Fruit fly (Drosophila melanogaster) whole organism, embryonic: ENCODE data around the gene RpS14a.
A peak's percentile ranks its signal among the peaks of the same experiment; 100 is the strongest.

Experiments
- Abd-B ChIP-seq: fragments of 200-800 bp; sonication (Bioruptor generic); optimal IDR thresholded peaks from 2 replicates; lab custom pipeline; 2018; ENCODE audit warnings: missing biosample characterization, mild to moderate bottlenecking, missing genetic modification characterization, moderate library complexity
- Aef1 ChIP-seq: fragments of 200-800 bp; sonication (Bioruptor generic); IDR thresholded peaks from 3 replicates; pipeline ENCODE4 v1.3.6; 2022; ENCODE audit warnings: missing biosample characterization, missing genetic modification characterization
- Atf-2 ChIP-seq: fragments of 200-800 bp; sonication (Bioruptor generic); optimal IDR thresholded peaks from 2 replicates; lab custom pipeline; 2016; ENCODE audit warnings: missing biosample characterization, missing genetic modification characterization
- CG10959 ChIP-seq: fragments of 200-800 bp; sonication (Bioruptor generic); IDR thresholded peaks from 2 replicates; pipeline ENCODE4 v1.3.6; 2022; ENCODE audit warnings: missing biosample characterization, missing genetic modification characterization
- CG11085 ChIP-seq: fragments of 200-800 bp; sonication (Bioruptor generic); IDR thresholded peaks from 2 replicates; pipeline ENCODE4 v1.3.6; 2022; ENCODE audit warnings: missing biosample characterization, missing genetic modification characterization
- CG1233 ChIP-seq: fragments of 200-800 bp; sonication (Bioruptor generic); optimal IDR thresholded peaks from 4 replicates; lab custom pipeline; 2018; ENCODE audit warnings: missing biosample characterization, mild to moderate bottlenecking, missing genetic modification characterization
- CG12744 ChIP-seq: fragments of 200-800 bp; sonication (Bioruptor generic); optimal IDR thresholded peaks from 2 replicates; lab custom pipeline; 2016; ENCODE audit warnings: missing biosample characterization, missing genetic modification characterization
- CG13123 ChIP-seq: fragments of 200-800 bp; sonication (Bioruptor generic); optimal IDR thresholded peaks from 2 replicates; lab custom pipeline; 2016; ENCODE audit warnings: missing biosample characterization, missing genetic modification characterization
- CG13624 ChIP-seq: fragments of 200-800 bp; sonication (Bioruptor generic); optimal IDR thresholded peaks from 2 replicates; lab custom pipeline; 2016; ENCODE audit warnings: missing biosample characterization, missing genetic modification characterization
- CG14965 ChIP-seq: fragments of 200-800 bp; sonication (Bioruptor generic); optimal IDR thresholded peaks from 2 replicates; lab custom pipeline; 2016; ENCODE audit warnings: missing biosample characterization, missing genetic modification characterization, borderline replicate concordance
- CG17359 ChIP-seq: fragments of 200-800 bp; sonication (Bioruptor generic); optimal IDR thresholded peaks from 3 replicates; lab custom pipeline; 2018; ENCODE audit warnings: missing biosample characterization, mild to moderate bottlenecking, missing genetic modification characterization, moderate library complexity
- CG18599 ChIP-seq: fragments of 200-800 bp; sonication (Bioruptor generic); optimal IDR thresholded peaks from 3 replicates; lab custom pipeline; 2017; ENCODE audit warnings: missing biosample characterization, missing genetic modification characterization, mild to moderate bottlenecking, moderate library complexity, missing genetic modification reagents
- CG18619 ChIP-seq: fragments of 200-800 bp; sonication (Bioruptor generic); optimal IDR thresholded peaks from 3 replicates; lab custom pipeline; 2017; ENCODE audit warnings: missing biosample characterization, mild to moderate bottlenecking, missing genetic modification characterization
- CG30020 ChIP-seq: fragments of 200-800 bp; optimal IDR thresholded peaks from 2 replicates; lab custom pipeline; 2019; ENCODE audit warnings: missing biosample characterization, mild to moderate bottlenecking, missing genetic modification characterization, moderate library complexity
- CG30431 ChIP-seq: fragments of 200-800 bp; sonication (Bioruptor generic); optimal IDR thresholded peaks from 2 replicates; lab custom pipeline; 2017; ENCODE audit warnings: missing biosample characterization, missing genetic modification characterization
- CG31388 ChIP-seq: fragments of 200-800 bp; sonication (Bioruptor generic); optimal IDR thresholded peaks from 2 replicates; lab custom pipeline; 2016; ENCODE audit warnings: missing biosample characterization, missing genetic modification characterization
- CG3847 ChIP-seq: fragments of 200-800 bp; sonication (Bioruptor generic); IDR thresholded peaks from 2 replicates; pipeline ENCODE4 v1.3.6; 2022; ENCODE audit warnings: missing biosample characterization, missing genetic modification characterization
- CG4328 ChIP-seq: fragments of 200-800 bp; sonication (Bioruptor generic); optimal IDR thresholded peaks from 3 replicates; lab custom pipeline; 2017; ENCODE audit warnings: missing biosample characterization, missing genetic modification reagents, missing genetic modification characterization
- CG4360 ChIP-seq: fragments of 200-800 bp; sonication (Bioruptor generic); IDR thresholded peaks from 2 replicates; pipeline ENCODE4 v1.3.6; 2022; ENCODE audit warnings: missing biosample characterization, missing genetic modification characterization
- CG5180 ChIP-seq: fragments of 200-800 bp; sonication (Bioruptor generic); optimal IDR thresholded peaks from 3 replicates; lab custom pipeline; 2017; ENCODE audit warnings: missing biosample characterization, missing genetic modification characterization, mild to moderate bottlenecking, moderate library complexity, missing genetic modification reagents
- Deaf1 ChIP-seq: fragments of 200-800 bp; optimal IDR thresholded peaks from 3 replicates; lab custom pipeline; 2019; ENCODE audit warnings: missing biosample characterization, mild to moderate bottlenecking, missing genetic modification characterization, moderate library complexity
- Dfd ChIP-seq, 2 experiments: fragments of >200 bp; optimal IDR thresholded peaks; 2 replicates each; lab custom pipeline; 2017; ENCODE audit warnings: missing biosample characterization in 2 of 2, missing genetic modification characterization in 2 of 2
- ERR ChIP-seq: fragments of 200-800 bp; sonication (Bioruptor generic); optimal IDR thresholded peaks from 2 replicates; lab custom pipeline; 2016; ENCODE audit warnings: missing biosample characterization, missing genetic modification characterization
- HLH4C ChIP-seq: fragments of 200-800 bp; sonication (Bioruptor generic); IDR thresholded peaks from 3 replicates; pipeline ENCODE4 v1.3.6; 2022; ENCODE audit warnings: missing biosample characterization, missing genetic modification characterization; ENCODE audit not compliant: partially characterized antibody
- Max ChIP-seq: fragments of 200-800 bp; sonication (Bioruptor generic); optimal IDR thresholded peaks from 2 replicates; lab custom pipeline; 2016; ENCODE audit warnings: missing biosample characterization, mild to moderate bottlenecking, missing genetic modification characterization
- Meics ChIP-seq: fragments of 200-800 bp; sonication (Bioruptor generic); optimal IDR thresholded peaks from 2 replicates; lab custom pipeline; 2017; ENCODE audit warnings: missing biosample characterization, mild to moderate bottlenecking, missing genetic modification characterization
- NC2α ChIP-seq: fragments of 200-800 bp; sonication (Bioruptor generic); optimal IDR thresholded peaks from 2 replicates; lab custom pipeline; 2016; ENCODE audit warnings: missing biosample characterization, missing genetic modification characterization
- Oli ChIP-seq: fragments of 200-800 bp; sonication (Bioruptor generic); optimal IDR thresholded peaks from 2 replicates; lab custom pipeline; 2018; ENCODE audit warnings: missing biosample characterization, mild to moderate bottlenecking, missing genetic modification characterization, moderate library complexity
- Rfx ChIP-seq: fragments of 200-800 bp; sonication (Bioruptor generic); IDR thresholded peaks from 2 replicates; pipeline ENCODE4 v1.3.6; 2022; ENCODE audit warnings: missing biosample characterization, missing genetic modification characterization
- Side ChIP-seq: fragments of 200-800 bp; sonication (Bioruptor generic); optimal IDR thresholded peaks from 2 replicates; lab custom pipeline; 2016; ENCODE audit warnings: missing biosample characterization, missing genetic modification characterization
- aop ChIP-seq: fragments of 200-800 bp; sonication (Bioruptor generic); IDR thresholded peaks from 2 replicates; pipeline ENCODE4 v1.3.6; 2022; ENCODE audit warnings: missing biosample characterization, missing genetic modification characterization
- dmrt11E ChIP-seq: fragments of 200-800 bp; sonication (Bioruptor generic); optimal IDR thresholded peaks from 3 replicates; lab custom pipeline; 2018; ENCODE audit warnings: missing biosample characterization, mild to moderate bottlenecking, missing genetic modification characterization, moderate library complexity
- fd3F ChIP-seq: fragments of 200-800 bp; sonication (Bioruptor generic); optimal IDR thresholded peaks from 2 replicates; lab custom pipeline; 2018; ENCODE audit warnings: missing biosample characterization, mild to moderate bottlenecking, missing genetic modification characterization, moderate library complexity
- hb ChIP-seq: fragments of 200-800 bp; sonication (Bioruptor generic); IDR thresholded peaks from 3 replicates; pipeline ENCODE4 v1.3.6; 2022; ENCODE audit warnings: missing biosample characterization, missing genetic modification characterization; ENCODE audit not compliant: partially characterized antibody
- jigr1 ChIP-seq: fragments of 200-800 bp; sonication (Bioruptor generic); IDR thresholded peaks from 3 replicates; pipeline ENCODE4 v1.3.6; 2022; ENCODE audit warnings: missing biosample characterization, missing genetic modification characterization
- kah ChIP-seq: fragments of 200-800 bp; sonication (Bioruptor generic); optimal IDR thresholded peaks from 2 replicates; lab custom pipeline; 2018; ENCODE audit warnings: missing biosample characterization, mild to moderate bottlenecking, missing genetic modification characterization
- ken ChIP-seq: fragments of 200-800 bp; sonication (Bioruptor generic); IDR thresholded peaks from 3 replicates; pipeline ENCODE4 v1.3.6; 2022; ENCODE audit warnings: missing biosample characterization, missing genetic modification characterization
- kni ChIP-seq: fragments of 200-800 bp; sonication (Bioruptor generic); optimal IDR thresholded peaks from 3 replicates; lab custom pipeline; 2017; ENCODE audit warnings: mild to moderate bottlenecking, missing biosample characterization, missing genetic modification reagents, missing genetic modification characterization
- pita ChIP-seq: fragments of 200-800 bp; sonication (Bioruptor generic); optimal IDR thresholded peaks from 2 replicates; lab custom pipeline; 2017; ENCODE audit warnings: missing biosample characterization, mild to moderate bottlenecking, missing genetic modification characterization
- shn ChIP-seq: fragments of 200-800 bp; sonication (Bioruptor generic); optimal IDR thresholded peaks from 3 replicates; lab custom pipeline; 2016; ENCODE audit warnings: missing biosample characterization, missing genetic modification characterization
- sim ChIP-seq: fragments of 200-800 bp; sonication (Bioruptor generic); IDR thresholded peaks from 2 replicates; pipeline ENCODE4 v1.3.6; 2022; ENCODE audit warnings: missing biosample characterization, missing genetic modification characterization
- twi ChIP-seq: fragments of 200-800 bp; optimal IDR thresholded peaks from 2 replicates; lab custom pipeline; 2019; ENCODE audit warnings: missing biosample characterization, mild to moderate bottlenecking, missing genetic modification characterization, moderate library complexity
- vfl ChIP-seq: fragments of 200-800 bp; sonication (Bioruptor generic); optimal IDR thresholded peaks from 2 replicates; lab custom pipeline; 2016; ENCODE audit warnings: missing biosample characterization, missing genetic modification characterization

Gene RpS14a

DNA sequence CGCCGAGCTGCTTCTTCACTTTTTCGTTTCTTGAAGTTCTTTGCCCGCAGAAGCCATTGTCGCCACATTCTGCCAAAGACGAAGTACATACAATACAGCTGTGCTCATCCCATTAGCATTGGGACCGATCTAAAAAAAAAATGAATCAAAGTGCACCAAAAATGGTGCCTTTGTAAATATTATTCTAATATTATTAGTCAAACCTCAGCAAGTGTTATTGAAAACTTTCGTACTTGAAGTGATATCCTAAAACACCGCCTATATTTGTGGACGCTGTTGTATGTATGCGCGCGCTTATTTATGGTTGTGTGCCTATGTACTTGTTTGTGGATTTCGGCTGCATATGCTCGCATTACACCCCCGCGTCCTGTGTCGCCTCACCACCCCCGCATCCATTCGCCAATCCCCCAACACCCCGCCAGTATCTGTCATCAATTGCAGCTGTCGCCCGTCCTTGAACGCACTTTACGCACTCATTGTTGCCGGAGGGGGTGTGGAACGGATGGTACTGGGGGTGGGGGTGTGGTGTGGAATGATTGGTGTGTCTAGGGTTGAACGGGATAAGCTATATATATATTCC lies 38.9 kb downstream of the RpS14a start (continued):
- TF ChIP-seq shn (GFP tag; lab: Kevin White, UChicago) = peak; percentile 11
- peak; percentile 40 for TF ChIP-seq Deaf1
- peak; percentile 55 for TF ChIP-seq CG13123 (GFP tag; lab: Kevin White, UChicago)
- peak; percentile 72 for TF ChIP-seq CG3847 (GFP tag; lab: Robert Waterston, UW)
- TF ChIP-seq Max (GFP tag; lab: Kevin White, UChicago) = peak; percentile 75
- peak; percentile 94 for TF ChIP-seq ken (GFP tag; lab: Robert Waterston, UW)
- 0 out of 2 replicates have a peak, but pooled peaks have one; percentile 40 for TF ChIP-seq aop
- TF ChIP-seq kah (GFP tag; lab: Kevin White, UChicago) = peak; percentile 73
- peak; percentile 81 for TF ChIP-seq Meics
- TF ChIP-seq CG30020 (tag; lab: Kevin White, UChicago) = peak; percentile 9
- peak; percentile 48 for TF ChIP-seq kni
- peak; percentile 93 for TF ChIP-seq CG18599
- peak; percentile 21 for TF ChIP-seq CG12744 (GFP tag; lab: Kevin White, UChicago)
- no peak for TF ChIP-seq hb
- peak; percentile 84 for TF ChIP-seq Rfx (GFP tag; lab: Robert Waterston, UW)
- peak; percentile 82 for TF ChIP-seq Abd-B (GFP tag; lab: Kevin White, UChicago)
- TF ChIP-seq ERR (GFP tag; lab: Kevin White, UChicago) = peak; percentile 20
- peak; percentile 75 for TF ChIP-seq fd3F (GFP tag; lab: Kevin White, UChicago)
- no peak for TF ChIP-seq pita (GFP tag; lab: Kevin White, UChicago)
- peak; percentile 51 for TF ChIP-seq Side (GFP tag; lab: Kevin White, UChicago)
- peak; percentile 85 for TF ChIP-seq CG30431 (GFP tag; lab: Kevin White, UChicago)
- TF ChIP-seq jigr1 (GFP tag; lab: Robert Waterston, UW) = peak; percentile 54; the same call in 1 of the 3 replicates
- TF ChIP-seq CG17359 (tag; lab: Kevin White, UChicago) = peak; percentile 91
- TF ChIP-seq NC2α (GFP tag; lab: Kevin White, UChicago) = peak; percentile 30
- TF ChIP-seq CG4360 (GFP tag; lab: Robert Waterston, UW) = peak; percentile 52
- peak; percentile 82 for TF ChIP-seq CG10959 (GFP tag; lab: Robert Waterston, UW)
- peak; percentile 9 for TF ChIP-seq CG31388
- TF ChIP-seq dmrt11E = peak; percentile 91
- TF ChIP-seq Atf-2 (GFP tag; lab: Kevin White, UChicago) = peak; percentile 63
- no peak for TF ChIP-seq Dfd (GFP tag; optimal IDR thresholded peaks at IDR 0.05; lab: Kevin White, UChicago)
- no peak for TF ChIP-seq HLH4C (GFP tag; lab: Robert Waterston, UW)
- peak; percentile 91 for TF ChIP-seq Oli
- TF ChIP-seq Aef1 = peak; percentile 85
- TF ChIP-seq CG13624 (GFP tag; lab: Kevin White, UChicago) = peak; percentile 8
- TF ChIP-seq CG18619 (GFP tag; lab: Kevin White, UChicago) = peak; percentile 82
- peak; percentile 72 for TF ChIP-seq CG5180 (GFP tag; lab: Kevin White, UChicago)
- TF ChIP-seq CG1233 (GFP tag; lab: Kevin White, UChicago) = peak; percentile 80
- TF ChIP-seq sim (GFP tag; lab: Robert Waterston, UW) = peak; percentile 71; the same call in 1 of the 2 replicates
- peak; percentile 66 for TF ChIP-seq CG11085
- TF ChIP-seq CG4328 (GFP tag; lab: Kevin White, UChicago) = peak; percentile 24
- TF ChIP-seq twi = peak; percentile 32
- TF ChIP-seq vfl (GFP tag; lab: Kevin White, UChicago) = peak; percentile 56
- TF ChIP-seq CG14965 = no peak
